Fruit fly (Drosophila melanogaster) whole organism, embryonic: ENCODE results near the gene phol.
A peak's percentile ranks its signal among the peaks of the same experiment; 100 is the strongest.

Source experiments
- Bgb ChIP-seq: fragments of 200-800 bp; sonication (Bioruptor generic); IDR thresholded peaks from 2 replicates; pipeline ENCODE4 v1.3.6; 2022; ENCODE audit warnings: missing biosample characterization, missing genetic modification characterization; ENCODE audit not compliant: partially characterized antibody
- CG11398 ChIP-seq: fragments of 200-800 bp; sonication (Bioruptor generic); optimal IDR thresholded peaks from 2 replicates; lab custom pipeline; 2016; ENCODE audit warnings: missing biosample characterization, missing genetic modification characterization
- CG13287 ChIP-seq: fragments of 200-800 bp; sonication (Bioruptor generic); IDR thresholded peaks from 2 replicates; pipeline ENCODE4 v1.3.6; 2022; ENCODE audit warnings: missing biosample characterization, missing genetic modification characterization; ENCODE audit not compliant: partially characterized antibody
- CG14710 ChIP-seq: fragments of 200-800 bp; sonication (Bioruptor generic); optimal IDR thresholded peaks from 3 replicates; lab custom pipeline; 2019; ENCODE audit warnings: missing biosample characterization, mild to moderate bottlenecking, missing genetic modification characterization, moderate library complexity
- CG15073 ChIP-seq: fragments of 200-800 bp; sonication (Bioruptor generic); optimal IDR thresholded peaks from 2 replicates; lab custom pipeline; 2016; ENCODE audit warnings: missing biosample characterization, missing genetic modification characterization
- CG1647 ChIP-seq: fragments of 200-800 bp; sonication (Bioruptor generic); optimal IDR thresholded peaks from 3 replicates; lab custom pipeline; 2016; ENCODE audit warnings: missing biosample characterization, missing genetic modification characterization
- CG17385 ChIP-seq: fragments of 200-800 bp; sonication (Bioruptor generic); optimal IDR thresholded peaks from 3 replicates; lab custom pipeline; 2018; ENCODE audit warnings: missing biosample characterization, mild to moderate bottlenecking, missing genetic modification characterization
- CG17829 ChIP-seq: fragments of 200-800 bp; optimal IDR thresholded peaks from 2 replicates; lab custom pipeline; 2019; ENCODE audit warnings: missing biosample characterization, mild to moderate bottlenecking, missing genetic modification characterization, moderate library complexity
- CG17912 ChIP-seq: fragments of 200-800 bp; sonication (Bioruptor generic); optimal IDR thresholded peaks from 2 replicates; lab custom pipeline; 2018; ENCODE audit warnings: missing biosample characterization, mild to moderate bottlenecking, missing genetic modification characterization
- CG18764 ChIP-seq: fragments of 200-800 bp; sonication (Bioruptor generic); optimal IDR thresholded peaks from 3 replicates; lab custom pipeline; 2016; ENCODE audit warnings: missing biosample characterization, missing genetic modification characterization
- CG31441 ChIP-seq: fragments of 200-800 bp; sonication (Bioruptor generic); IDR thresholded peaks from 2 replicates; pipeline ENCODE4 v1.3.6; 2022; ENCODE audit warnings: missing biosample characterization, missing genetic modification characterization
- CG32767 ChIP-seq: fragments of 200-800 bp; sonication (Bioruptor generic); IDR thresholded peaks from 2 replicates; pipeline ENCODE4 v1.3.6; 2022; ENCODE audit warnings: missing biosample characterization, missing genetic modification characterization
- CG33557 ChIP-seq: fragments of 200-800 bp; sonication (Bioruptor generic); optimal IDR thresholded peaks from 2 replicates; lab custom pipeline; 2019; ENCODE audit warnings: missing biosample characterization, mild to moderate bottlenecking, missing genetic modification characterization, moderate library complexity
- CG4360 ChIP-seq: fragments of 200-800 bp; sonication (Bioruptor generic); IDR thresholded peaks from 2 replicates; pipeline ENCODE4 v1.3.6; 2022; ENCODE audit warnings: missing biosample characterization, missing genetic modification characterization
- CG43689 ChIP-seq: fragments of 200-800 bp; sonication (Bioruptor generic); IDR thresholded peaks from 2 replicates; pipeline ENCODE4 v1.3.6; 2022; ENCODE audit warnings: missing biosample characterization, missing genetic modification characterization
- CG4424 ChIP-seq: fragments of 200-800 bp; sonication (Bioruptor generic); optimal IDR thresholded peaks from 3 replicates; lab custom pipeline; 2016; ENCODE audit warnings: missing biosample characterization, missing genetic modification characterization
- CG4820 ChIP-seq: fragments of 200-800 bp; sonication (Bioruptor generic); optimal IDR thresholded peaks from 3 replicates; lab custom pipeline; 2016; ENCODE audit warnings: missing biosample characterization, missing genetic modification characterization
- CG6175 ChIP-seq: fragments of 200-800 bp; sonication (Bioruptor generic); IDR thresholded peaks from 3 replicates; pipeline ENCODE4 v1.3.6; 2022; ENCODE audit warnings: missing biosample characterization, missing genetic modification characterization
- CG6791 ChIP-seq: fragments of 200-800 bp; sonication (Bioruptor generic); IDR thresholded peaks from 3 replicates; pipeline ENCODE4 v1.3.6; 2022; ENCODE audit warnings: missing biosample characterization, missing genetic modification characterization; ENCODE audit not compliant: partially characterized antibody
- CG7556 ChIP-seq: fragments of 200-800 bp; sonication (Bioruptor generic); optimal IDR thresholded peaks from 2 replicates; lab custom pipeline; 2017; ENCODE audit warnings: missing biosample characterization, mild to moderate bottlenecking, missing genetic modification characterization
- Dbx ChIP-seq: fragments of 200-800 bp; sonication (Bioruptor generic); IDR thresholded peaks from 3 replicates; pipeline ENCODE4 v1.3.6; 2022; ENCODE audit warnings: missing biosample characterization, missing genetic modification characterization
- Dek ChIP-seq: fragments of 200-800 bp; sonication (Bioruptor generic); optimal IDR thresholded peaks from 3 replicates; lab custom pipeline; 2019; ENCODE audit warnings: missing biosample characterization, mild to moderate bottlenecking, missing genetic modification characterization, moderate library complexity
- Fer1 ChIP-seq: fragments of 200-800 bp; sonication (Bioruptor generic); optimal IDR thresholded peaks from 2 replicates; lab custom pipeline; 2017; ENCODE audit warnings: missing biosample characterization, mild to moderate bottlenecking, missing genetic modification characterization
- H2.0 ChIP-seq: fragments of 200-800 bp; sonication (Bioruptor generic); IDR thresholded peaks from 2 replicates; pipeline ENCODE4 v1.3.6; 2022; ENCODE audit warnings: missing biosample characterization, missing genetic modification characterization
- HLH4C ChIP-seq: fragments of 200-800 bp; sonication (Bioruptor generic); IDR thresholded peaks from 3 replicates; pipeline ENCODE4 v1.3.6; 2022; ENCODE audit warnings: missing biosample characterization, missing genetic modification characterization; ENCODE audit not compliant: partially characterized antibody
- Lhr ChIP-seq: fragments of 200-800 bp; sonication (Bioruptor generic); optimal IDR thresholded peaks from 3 replicates; lab custom pipeline; 2017; ENCODE audit warnings: mild to moderate bottlenecking, missing biosample characterization, missing genetic modification reagents, missing genetic modification characterization
- Lpt ChIP-seq: fragments of >200 bp; optimal IDR thresholded peaks from 2 replicates; lab custom pipeline; 2018; ENCODE audit warnings: missing biosample characterization, missing genetic modification characterization
- Meics ChIP-seq: fragments of 200-800 bp; sonication (Bioruptor generic); optimal IDR thresholded peaks from 2 replicates; lab custom pipeline; 2017; ENCODE audit warnings: missing biosample characterization, mild to moderate bottlenecking, missing genetic modification characterization
- Neu2 ChIP-seq: fragments of 200-800 bp; sonication (Bioruptor generic); optimal IDR thresholded peaks from 3 replicates; lab custom pipeline; 2016; ENCODE audit warnings: missing biosample characterization, missing genetic modification characterization, borderline replicate concordance
- Sry-β ChIP-seq: fragments of 200-800 bp; sonication (Bioruptor generic); optimal IDR thresholded peaks from 2 replicates; lab custom pipeline; 2018; ENCODE audit warnings: missing biosample characterization, mild to moderate bottlenecking, missing genetic modification characterization, moderate library complexity
- amos ChIP-seq: fragments of 200-800 bp; sonication (Bioruptor generic); IDR thresholded peaks from 2 replicates; pipeline ENCODE4 v1.3.6; 2022; ENCODE audit warnings: missing biosample characterization, missing genetic modification characterization; ENCODE audit not compliant: partially characterized antibody
- ash1 ChIP-seq: fragments of 200-800 bp; sonication (Bioruptor generic); optimal IDR thresholded peaks from 2 replicates; lab custom pipeline; 2018; ENCODE audit warnings: missing biosample characterization, mild to moderate bottlenecking, missing genetic modification characterization
- bcd ChIP-seq: fragments of 200-800 bp; sonication (Bioruptor generic); optimal IDR thresholded peaks from 2 replicates; lab custom pipeline; 2017; ENCODE audit warnings: missing biosample characterization, mild to moderate bottlenecking, missing genetic modification characterization
- bsh ChIP-seq, 2 experiments: fragments of 200-800 bp; sonication (Bioruptor generic); optimal IDR thresholded peaks; 2 replicates each; lab custom pipeline; 2017 to 2018; ENCODE audit warnings: mild to moderate bottlenecking in 2 of 2, missing biosample characterization in 2 of 2, missing genetic modification characterization in 2 of 2, moderate library complexity in 1 of 2
- chm ChIP-seq: fragments of 200-800 bp; sonication (Bioruptor generic); IDR thresholded peaks from 2 replicates; pipeline ENCODE4 v1.3.6; 2022; ENCODE audit warnings: missing biosample characterization, missing genetic modification characterization
- crol ChIP-seq: fragments of 200-800 bp; sonication (Bioruptor generic); IDR thresholded peaks from 2 replicates; pipeline ENCODE4 v1.3.6; 2022; ENCODE audit warnings: missing biosample characterization, missing genetic modification characterization
- da ChIP-seq: fragments of 200-800 bp; sonication (Bioruptor generic); optimal IDR thresholded peaks from 2 replicates; lab custom pipeline; 2016; ENCODE audit warnings: missing biosample characterization, missing genetic modification characterization
- dm ChIP-seq: fragments of 200-800 bp; sonication (Bioruptor generic); optimal IDR thresholded peaks from 3 replicates; lab custom pipeline; 2016; ENCODE audit warnings: missing biosample characterization, missing genetic modification characterization
- dysf ChIP-seq: fragments of 200-800 bp; sonication (Bioruptor generic); IDR thresholded peaks from 3 replicates; pipeline ENCODE4 v1.3.6; 2022; ENCODE audit warnings: missing biosample characterization, missing genetic modification characterization
- en ChIP-seq: fragments of 200-800 bp; sonication (Bioruptor generic); optimal IDR thresholded peaks from 2 replicates; lab custom pipeline; 2016; ENCODE audit warnings: missing biosample characterization, missing genetic modification characterization
- ham ChIP-seq: fragments of 200-800 bp; sonication (Bioruptor generic); IDR thresholded peaks from 2 replicates; pipeline ENCODE4 v1.3.6; 2022; ENCODE audit warnings: missing biosample characterization, missing genetic modification characterization
- hkb ChIP-seq, 2 experiments: fragments of 200-800 bp in 1 of 2; fragments of >200 bp in 1 of 2; sonication (Bioruptor generic) in 1 of 2; IDR thresholded peaks in 1 of 2; optimal IDR thresholded peaks in 1 of 2; 2 replicates each; pipeline versions ENCODE4 v1.3.6 to Lab custom; 2017 to 2022; ENCODE audit warnings: missing biosample characterization in 1 of 2, missing genetic modification characterization in 1 of 2
- lov ChIP-seq, 2 experiments: fragments of 200-800 bp in 1 of 2; fragments of >200 bp in 1 of 2; sonication (Bioruptor generic) in 1 of 2; IDR thresholded peaks in 1 of 2; optimal IDR thresholded peaks in 1 of 2; 2 replicates in 1 of 2; 3 replicates in 1 of 2; pipeline versions ENCODE4 v1.3.6 to Lab custom; 2017 to 2022; ENCODE audit warnings: missing biosample characterization in 1 of 2, missing genetic modification characterization in 1 of 2
- psq ChIP-seq: fragments of 200-800 bp; sonication (Bioruptor generic); optimal IDR thresholded peaks from 2 replicates; lab custom pipeline; 2017; ENCODE audit warnings: missing biosample characterization, missing genetic modification characterization
- pum ChIP-seq: fragments of 200-800 bp; sonication (Bioruptor generic); optimal IDR thresholded peaks from 2 replicates; lab custom pipeline; 2016; ENCODE audit warnings: missing biosample characterization, missing genetic modification characterization
- stwl ChIP-seq: fragments of 200-800 bp; sonication (Bioruptor generic); optimal IDR thresholded peaks from 3 replicates; lab custom pipeline; 2018; ENCODE audit warnings: missing biosample characterization, mild to moderate bottlenecking, missing genetic modification characterization, moderate library complexity
- tna ChIP-seq: fragments of 200-800 bp; sonication (Bioruptor generic); IDR thresholded peaks from 2 replicates; pipeline ENCODE4 v1.3.6; 2022; ENCODE audit warnings: missing biosample characterization, missing genetic modification characterization; ENCODE audit not compliant: partially characterized antibody
- ttk ChIP-seq: fragments of 200-800 bp; sonication (Bioruptor generic); IDR thresholded peaks from 2 replicates; pipeline ENCODE4 v2.1.2; 2022; ENCODE audit warnings: missing biosample characterization, missing genetic modification characterization
- yki ChIP-seq: fragments of >200 bp; optimal IDR thresholded peaks from 3 replicates; lab custom pipeline; 2018

Gene phol

DNA sequence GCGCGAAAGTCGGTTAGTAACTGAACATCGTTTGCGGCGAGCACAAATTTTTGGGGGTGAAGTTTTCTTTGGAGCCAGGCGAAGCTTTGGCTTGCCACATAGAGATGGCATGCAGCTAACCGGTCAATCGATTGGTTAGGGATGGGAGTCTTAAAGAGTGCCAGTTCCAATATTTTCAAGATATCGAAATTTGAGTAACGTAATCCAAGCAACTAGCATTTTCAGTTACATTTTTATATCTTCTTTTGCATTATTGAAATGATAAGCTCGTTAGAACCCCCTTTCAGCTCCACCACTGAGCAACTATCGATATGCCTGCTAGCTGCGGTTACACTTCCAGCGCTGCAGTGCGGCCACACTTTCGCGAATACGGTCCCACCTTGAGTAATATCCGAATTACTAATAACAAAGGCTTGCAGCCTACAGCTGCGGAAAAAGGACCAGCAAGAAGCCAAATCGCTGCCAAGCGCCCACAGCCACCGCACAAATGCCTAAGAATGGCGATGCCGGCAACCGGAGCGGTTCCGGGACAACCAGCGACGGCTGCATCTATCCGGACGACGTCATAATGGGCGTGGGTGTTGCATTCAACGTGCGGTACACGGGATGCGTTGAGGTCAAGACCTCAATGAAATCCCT lies 29.3 kb downstream of the phol start, which contains the start of the genes Atat and Shc (continued):
- TF ChIP-seq bsh (GFP tag; optimal IDR thresholded peaks at IDR 0.05; lab: Kevin White, UChicago) (peak; percentile 72 to 98), chm (GFP tag; lab: Robert Waterston, UW) (peak; percentile 99), CG43689 (GFP tag; lab: Robert Waterston, UW) (peak; percentile 98), lov (optimal IDR thresholded peaks at IDR 0.05; lab: Kevin White, UChicago) (no peak), lov (GFP tag; IDR thresholded peaks at IDR 0.05; lab: Robert Waterston, UW) (peak; percentile 99), hkb (optimal IDR thresholded peaks at IDR 0.05; lab: Kevin White, UChicago) (peak; percentile 90), hkb (GFP tag; IDR thresholded peaks at IDR 0.05; lab: Robert Waterston, UW) (peak; percentile 98), en (peak; percentile 98), CG32767 (peak; percentile 98), HLH4C (GFP tag; lab: Robert Waterston, UW) (peak; percentile 87), CG11398 (peak; percentile 99), amos (peak; percentile 88), CG1647 (GFP tag; lab: Kevin White, UChicago) (peak; percentile 99), Sry-β (GFP tag; lab: Kevin White, UChicago) (peak; percentile 61), pum (GFP tag; lab: Kevin White, UChicago) (peak; percentile 100), yki (lab: Kevin White, UChicago) (no peak), CG15073 (GFP tag; lab: Kevin White, UChicago) (peak; percentile 92), CG13287 (GFP tag; lab: Robert Waterston, UW) (peak; percentile 94), CG7556 (GFP tag; lab: Kevin White, UChicago) (peak; percentile 96), Meics (GFP tag; lab: Kevin White, UChicago) (peak; percentile 99), crol (GFP tag; lab: Robert Waterston, UW) (peak; percentile 85), da (GFP tag; lab: Kevin White, UChicago) (peak; percentile 99), dysf (GFP tag; lab: Robert Waterston, UW) (peak; percentile 100), Bgb (GFP tag; lab: Robert Waterston, UW) (peak; percentile 89), ash1 (GFP tag; lab: Kevin White, UChicago) (peak; percentile 93), CG4424 (GFP tag; lab: Kevin White, UChicago) (peak; percentile 99), stwl (tag; lab: Kevin White, UChicago) (peak; percentile 48), CG14710 (tag; lab: Kevin White, UChicago) (peak; percentile 97), Lhr (GFP tag; lab: Kevin White, UChicago) (peak; percentile 98), bcd (GFP tag; lab: Kevin White, UChicago) (peak; percentile 99), ham (peak; percentile 98), CG31441 (GFP tag; lab: Robert Waterston, UW) (peak; percentile 97), Neu2 (GFP tag; lab: Kevin White, UChicago) (peak; percentile 97), Fer1 (GFP tag; lab: Kevin White, UChicago) (peak; percentile 98), CG4360 (GFP tag; lab: Robert Waterston, UW) (peak; percentile 87), CG6175 (peak; percentile 99), psq (GFP tag; lab: Kevin White, UChicago) (peak; percentile 95), CG17829 (peak; percentile 98), ttk (GFP tag; lab: Robert Waterston, UW) (peak; percentile 100), CG4820 (GFP tag; lab: Kevin White, UChicago) (peak; percentile 99), dm (peak; percentile 99), CG18764 (GFP tag; lab: Kevin White, UChicago) (peak; percentile 99), CG17912 (GFP tag; lab: Kevin White, UChicago) (peak; percentile 93), CG17385 (GFP tag; lab: Kevin White, UChicago) (peak; percentile 95), Lpt (no peak), CG6791 (GFP tag; lab: Robert Waterston, UW) (peak; percentile 85), H2.0 (GFP tag; lab: Robert Waterston, UW) (peak; percentile 99), Dbx (peak; percentile 100), CG33557 (GFP tag; lab: Kevin White, UChicago) (peak; percentile 93), tna (GFP tag; lab: Robert Waterston, UW) (peak; percentile 80; the same call in 1 of the 2 replicates), Dek (peak; percentile 99)
